Worm (Caenorhabditis elegans): ENCODE data around the gene ZK512.2.

Gene ZK512.2

ce11 chrIII:9118921-9119606 is 25.5 kb downstream of the ZK512.2 start, which contains the start of gene ced-11:
TSS of gene ced-11 (plus strand) at chrIII:9119556.
- TF ChIP-seq unc-55 (GFP tag; optimal IDR thresholded peaks at IDR 0.05) (no peak), nhr-23 (tag; optimal IDR thresholded peaks at IDR 0.05) (no peak), sma-3 (GFP tag; optimal IDR thresholded peaks at IDR 0.05) (peak; percentile 7), fos-1 (tag; optimal IDR thresholded peaks at IDR 0.05) (no peak), sma-9 (GFP tag; optimal IDR thresholded peaks at IDR 0.05) (peak; percentile 1), sma-9 (tag; optimal IDR thresholded peaks at IDR 0.05) (no peak), ama-1 (optimal IDR thresholded peaks at IDR 0.05) (no peak), ceh-16 (tag; optimal IDR thresholded peaks at IDR 0.05) (no peak)

ce11 chrIII:9118314-9118850 is 26.2 kb downstream of the ZK512.2 start, which contains the start of gene grl-11:
TSS of gene grl-11 (minus strand) at chrIII:9118364.
- TF ChIP-seq ceh-16 (tag; optimal IDR thresholded peaks at IDR 0.05) (no peak), sma-3 (GFP tag; optimal IDR thresholded peaks at IDR 0.05) (no peak), nhr-23 (tag; optimal IDR thresholded peaks at IDR 0.05) (no peak), unc-55 (GFP tag; optimal IDR thresholded peaks at IDR 0.05) (no peak), ztf-11 (tag; optimal IDR thresholded peaks at IDR 0.05) (no peak), peb-1 (tag; optimal IDR thresholded peaks at IDR 0.05) (no peak), lin-11 (tag; optimal IDR thresholded peaks at IDR 0.05) (no peak), nhr-21 (tag; optimal IDR thresholded peaks at IDR 0.05) (no peak), nhr-25 (tag; optimal IDR thresholded peaks at IDR 0.05) (no peak), fos-1 (tag; optimal IDR thresholded peaks at IDR 0.05) (no peak), mbf-1 (tag; optimal IDR thresholded peaks at IDR 0.05) (no peak), ama-1 (optimal IDR thresholded peaks at IDR 0.05) (no peak), nhr-6 (tag; optimal IDR thresholded peaks at IDR 0.05) (no peak), lsy-2 (tag; optimal IDR thresholded peaks at IDR 0.05) (no peak), alr-1 (tag; optimal IDR thresholded peaks at IDR 0.05) (no peak), elt-3 (tag; optimal IDR thresholded peaks at IDR 0.05) (no peak)

- TF ChIP-seq nhr-21 (tag; optimal IDR thresholded peaks at IDR 0.05) (no peak), nhr-10 (tag; optimal IDR thresholded peaks at IDR 0.05) (no peak)
Observed at ce11 chrIII:9115745-9116144, 28.8 kb downstream of the ZK512.2 start.

ce11 chrIII:9114649-9115048 is 29.9 kb downstream of the ZK512.2 start, which contains the start of gene ZK512.1:
TSS of gene ZK512.1 (plus strand) at chrIII:9114949.
- no peak for TF ChIP-seq alr-1 (tag; optimal IDR thresholded peaks at IDR 0.05)
- TF ChIP-seq nhr-11 (tag; optimal IDR thresholded peaks at IDR 0.05): no peak
- no peak for TF ChIP-seq nhr-12 (tag; optimal IDR thresholded peaks at IDR 0.05)

ce11 chrIII:9114076-9114475 is 30.5 kb downstream of the ZK512.2 start:
- TF ChIP-seq R02D3.7 (tag; optimal IDR thresholded peaks at IDR 0.05): no peak

- no peak for TF ChIP-seq lin-39 (tag; optimal IDR thresholded peaks at IDR 0.05)
- no peak for TF ChIP-seq elt-1 (tag; optimal IDR thresholded peaks at IDR 0.05)
- no peak for TF ChIP-seq fos-1 (tag; optimal IDR thresholded peaks at IDR 0.05)
- TF ChIP-seq sma-9 (GFP tag; optimal IDR thresholded peaks at IDR 0.05): no peak
- TF ChIP-seq sma-9 (tag; optimal IDR thresholded peaks at IDR 0.05): no peak
- TF ChIP-seq ztf-4 (tag; optimal IDR thresholded peaks at IDR 0.05): no peak
- TF ChIP-seq unc-55 (GFP tag; optimal IDR thresholded peaks at IDR 0.05): no peak
- no peak for TF ChIP-seq nhr-6 (tag; optimal IDR thresholded peaks at IDR 0.05)
- no peak for TF ChIP-seq F13H6.1 (tag; optimal IDR thresholded peaks at IDR 0.05)
- no peak for TF ChIP-seq gmeb-1 (tag; optimal IDR thresholded peaks at IDR 0.05)
- no peak for TF ChIP-seq mbf-1 (tag; optimal IDR thresholded peaks at IDR 0.05)
- no peak for TF ChIP-seq nhr-129 (tag; optimal IDR thresholded peaks at IDR 0.05)
- TF ChIP-seq sem-4 (tag; optimal IDR thresholded peaks at IDR 0.05): no peak
- no peak for TF ChIP-seq R02D3.7 (tag; optimal IDR thresholded peaks at IDR 0.05)
- TF ChIP-seq nhr-10 (tag; optimal IDR thresholded peaks at IDR 0.05): no peak
- no peak for TF ChIP-seq nhr-23 (tag; optimal IDR thresholded peaks at IDR 0.05)
- TF ChIP-seq nhr-12 (tag; optimal IDR thresholded peaks at IDR 0.05): no peak
- no peak for TF ChIP-seq peb-1 (tag; optimal IDR thresholded peaks at IDR 0.05)
- no peak for TF ChIP-seq lin-13 (GFP tag; optimal IDR thresholded peaks at IDR 0.05)
- TF ChIP-seq C34F6.9 (tag; optimal IDR thresholded peaks at IDR 0.05): no peak
Observed at ce11 chrIII:9112479-9112878, 32.1 kb downstream of the ZK512.2 start.

All from whole organism, L2 larva.